Fruit fly (Drosophila melanogaster) whole organism, pupa: ENCODE results near the gene CG7720.

Experiments used
- CG15710 ChIP-seq: fragments of 200-800 bp; sonication (Bioruptor generic); optimal IDR thresholded peaks from 2 replicates; lab custom pipeline; 2018; ENCODE audit warnings: missing biosample characterization, mild to moderate bottlenecking, missing genetic modification characterization, moderate library complexity
- CG4496 ChIP-seq: fragments of 200-800 bp; sonication (Bioruptor generic); IDR thresholded peaks from 3 replicates; pipeline ENCODE4 v1.3.6; 2022; ENCODE audit warnings: missing biosample characterization, missing genetic modification characterization
- CG8301 ChIP-seq: fragments of 200-800 bp; sonication (Bioruptor generic); optimal IDR thresholded peaks from 2 replicates; lab custom pipeline; 2018; ENCODE audit warnings: missing biosample characterization, mild to moderate bottlenecking, missing genetic modification characterization
- fd96Ca ChIP-seq: fragments of 200-800 bp; sonication (Bioruptor generic); IDR thresholded peaks from 3 replicates; pipeline ENCODE4 v1.3.6; 2022; ENCODE audit warnings: missing biosample characterization, missing genetic modification characterization
- gl ChIP-seq: fragments of 200-800 bp; sonication (Bioruptor generic); optimal IDR thresholded peaks from 2 replicates; lab custom pipeline; 2018; ENCODE audit warnings: missing biosample characterization, mild to moderate bottlenecking, missing genetic modification characterization

DNA sequence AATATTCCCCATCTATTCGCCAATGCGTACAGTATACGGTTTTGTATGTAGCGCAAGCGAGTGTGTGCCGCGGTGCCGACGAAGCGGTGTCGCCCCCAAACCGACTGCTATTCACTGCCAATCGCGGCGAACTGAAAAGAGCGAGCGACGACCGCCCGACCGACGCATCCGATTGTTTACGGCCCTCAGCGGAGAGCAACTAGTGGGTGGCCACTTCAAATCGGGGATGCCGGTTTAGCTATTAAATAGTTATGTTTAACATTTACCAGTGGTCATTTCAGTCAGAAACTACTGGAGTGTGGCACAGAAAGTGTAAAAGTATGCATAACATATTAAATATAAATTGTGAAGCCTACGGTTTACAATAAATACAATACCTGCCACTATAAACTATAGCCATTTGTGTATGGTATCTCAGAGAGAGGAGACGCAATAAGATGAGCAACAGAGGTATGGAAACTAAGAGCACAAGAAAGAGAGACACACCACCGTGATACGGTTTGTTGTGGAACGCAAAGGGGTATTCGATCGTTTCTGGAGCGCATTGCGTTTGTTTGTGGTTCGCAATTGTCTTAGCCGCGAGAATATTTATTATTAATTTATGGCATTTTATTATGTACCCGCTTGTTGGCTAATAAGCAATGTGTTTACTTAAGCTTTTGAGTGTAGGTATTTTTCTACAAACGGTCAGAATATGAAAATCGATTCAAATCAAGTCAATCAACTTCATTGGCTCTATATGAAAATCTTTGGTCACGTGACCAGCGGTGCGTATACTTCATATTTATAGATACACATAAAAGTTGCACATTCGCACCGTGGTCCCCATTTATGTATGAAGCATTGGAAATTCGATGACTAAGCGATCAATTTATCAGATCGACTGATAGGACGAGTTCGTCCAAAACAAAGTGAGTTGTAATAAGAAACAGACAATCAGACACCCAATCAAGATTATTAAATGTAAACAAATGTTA is 54.7 kb downstream of the CG7720 start:
- TF ChIP-seq CG15710 (tag; lab: Kevin White, UChicago) (no peak), fd96Ca (GFP tag; lab: Robert Waterston, UW) (no peak), CG8301 (no peak), CG4496 (GFP tag; lab: Robert Waterston, UW) (peak; percentile 45; the same call in 1 of the 3 replicates), gl (tag; lab: Kevin White, UChicago) (no peak)
